Fruit fly (Drosophila melanogaster): ENCODE data around the gene grp.

The grp gene

dm6 chr2L:16676651-16677359 is 3.0 kb upstream of the grp start, which contains the start of the genes Trpgamma and her (continued):
- TF ChIP-seq Abd-B (GFP tag; optimal IDR thresholded peaks at IDR 0.05) (peak; percentile 46), sr (GFP tag; IDR thresholded peaks at IDR 0.05) (no peak), tx (GFP tag; optimal IDR thresholded peaks at IDR 0.05) (no peak), CG12071 (GFP tag; optimal IDR thresholded peaks at IDR 0.05) (no peak), CG1233 (GFP tag; optimal IDR thresholded peaks at IDR 0.05) (no peak), CG16779 (GFP tag; IDR thresholded peaks at IDR 0.05) (no peak), CG15073 (GFP tag; optimal IDR thresholded peaks at IDR 0.05) (no peak), Gsc (GFP tag; IDR thresholded peaks at IDR 0.05) (no peak), croc (GFP tag; conservative IDR thresholded peaks at IDR 0.05) (no peak), Nf-YA (GFP tag; IDR thresholded peaks at IDR 0.05) (no peak), Sox102F (GFP tag; optimal IDR thresholded peaks at IDR 0.05) (no peak), CG17568 (GFP tag; optimal IDR thresholded peaks at IDR 0.05) (no peak), Hr51 (GFP tag; optimal IDR thresholded peaks at IDR 0.05) (no peak), wdn (GFP tag; IDR thresholded peaks at IDR 0.05) (no peak), cg (GFP tag; optimal IDR thresholded peaks at IDR 0.05) (no peak), CG17385 (GFP tag; optimal IDR thresholded peaks at IDR 0.05) (no peak), HLHmδ (GFP tag; optimal IDR thresholded peaks at IDR 0.05) (no peak), tio (GFP tag; optimal IDR thresholded peaks at IDR 0.05) (no peak), dimm (GFP tag; IDR thresholded peaks at IDR 0.05) (no peak), CG43689 (GFP tag; IDR thresholded peaks at IDR 0.05) (no peak), hb (GFP tag; IDR thresholded peaks at IDR 0.05; ENCODE audit: partially characterized antibody) (peak; percentile 71), CG15601 (tag; optimal IDR thresholded peaks at IDR 0.05) (no peak), CG7987 (GFP tag; optimal IDR thresholded peaks at IDR 0.05) (peak; percentile 8), trh (GFP tag; optimal IDR thresholded peaks at IDR 0.05) (no peak), tll (GFP tag; optimal IDR thresholded peaks at IDR 0.05) (no peak), CG6254 (GFP tag; optimal IDR thresholded peaks at IDR 0.05) (no peak), H15 (GFP tag; IDR thresholded peaks at IDR 0.05) (no peak), CG14860 (GFP tag; IDR thresholded peaks at IDR 0.05; ENCODE audit: partially characterized antibody) (peak; percentile 81), CG10267 (tag; optimal IDR thresholded peaks at IDR 0.05) (peak; percentile 91), nom (GFP tag; optimal IDR thresholded peaks at IDR 0.05) (no peak), CG34224 (GFP tag; IDR thresholded peaks at IDR 0.05; ENCODE audit: partially characterized antibody) (peak; percentile 92), seq (GFP tag; IDR thresholded peaks at IDR 0.05) (no peak), CG15479 (GFP tag; optimal IDR thresholded peaks at IDR 0.05) (no peak), CG13287 (GFP tag; IDR thresholded peaks at IDR 0.05; ENCODE audit: partially characterized antibody) (peak; percentile 97), CG13424 (tag; optimal IDR thresholded peaks at IDR 0.05) (no peak), CG10274 (GFP tag; optimal IDR thresholded peaks at IDR 0.05) (no peak), CG7963 (GFP tag; IDR thresholded peaks at IDR 0.05; ENCODE audit: partially characterized antibody) (peak; percentile 61; the same call in 2 of the 3 replicates), CG6791 (GFP tag; IDR thresholded peaks at IDR 0.05; ENCODE audit: partially characterized antibody) (peak; percentile 90), CG11504 (tag; optimal IDR thresholded peaks at IDR 0.05) (no peak), ap (GFP tag; IDR thresholded peaks at IDR 0.05) (no peak), CG12744 (GFP tag; optimal IDR thresholded peaks at IDR 0.05) (no peak), CG30020 (tag; optimal IDR thresholded peaks at IDR 0.05) (peak; percentile 41), zen (tag; optimal IDR thresholded peaks at IDR 0.05) (peak; percentile 42), BtbVII (GFP tag; optimal IDR thresholded peaks at IDR 0.05) (no peak), jumu (GFP tag; optimal IDR thresholded peaks at IDR 0.05) (no peak), Hey (tag; optimal IDR thresholded peaks at IDR 0.05) (no peak), CG16863 (GFP tag; optimal IDR thresholded peaks at IDR 0.05) (no peak), Poxn (GFP tag; IDR thresholded peaks at IDR 0.05) (no peak)
